Fruit fly (Drosophila melanogaster): ENCODE data around the gene tara.

tara gene

dm6 chr3R:16208106-16208780 is 17.2 kb upstream of the tara start (continued):
- TF ChIP-seq nom (GFP tag; optimal IDR thresholded peaks at IDR 0.05), result peak; percentile 98
- TF ChIP-seq Hey (tag; optimal IDR thresholded peaks at IDR 0.05), result no peak
- TF ChIP-seq CG1647 (GFP tag; optimal IDR thresholded peaks at IDR 0.05), result no peak
- peak; percentile 88 for TF ChIP-seq sqz (GFP tag; optimal IDR thresholded peaks at IDR 0.05)
- TF ChIP-seq Oli (tag; optimal IDR thresholded peaks at IDR 0.05), result no peak
- peak; percentile 11 for TF ChIP-seq Nf-YB (GFP tag; optimal IDR thresholded peaks at IDR 0.05)
- 0 out of 3 replicates have a peak, but pooled peaks have one; percentile 30 for TF ChIP-seq ken (GFP tag; IDR thresholded peaks at IDR 0.05)
- TF ChIP-seq bcd (GFP tag; optimal IDR thresholded peaks at IDR 0.05), result no peak
- TF ChIP-seq CG6813 (GFP tag; optimal IDR thresholded peaks at IDR 0.05), result peak; percentile 28
- no peak for TF ChIP-seq sens-2 (GFP tag; IDR thresholded peaks at IDR 0.05)
- 0 out of 3 replicates have a peak, but pooled peaks have one; percentile 8 for TF ChIP-seq Mrtf (GFP tag; IDR thresholded peaks at IDR 0.05)
- TF ChIP-seq CG12155 (GFP tag; optimal IDR thresholded peaks at IDR 0.05), result peak; percentile 3
- TF ChIP-seq scrt (GFP tag; optimal IDR thresholded peaks at IDR 0.05), result peak; percentile 32
- no peak for TF ChIP-seq CG6689 (GFP tag; IDR thresholded peaks at IDR 0.05)
- no peak for TF ChIP-seq CG15601 (tag; optimal IDR thresholded peaks at IDR 0.05)
- peak; percentile 98 for TF ChIP-seq kni (GFP tag; optimal IDR thresholded peaks at IDR 0.05)
- TF ChIP-seq corto (GFP tag; optimal IDR thresholded peaks at IDR 0.05), result peak; percentile 32
- TF ChIP-seq CG12744 (GFP tag; optimal IDR thresholded peaks at IDR 0.05), result no peak
- 0 out of 3 replicates have a peak, but pooled peaks have one; percentile 12 for TF ChIP-seq CG14860 (GFP tag; IDR thresholded peaks at IDR 0.05; ENCODE audit: partially characterized antibody)
- peak; percentile 59 for TF ChIP-seq Hmr (GFP tag; optimal IDR thresholded peaks at IDR 0.05)
- peak; percentile 35 for TF ChIP-seq D19A (tag; optimal IDR thresholded peaks at IDR 0.05)
- peak; percentile 49; the same call in 1 of the 3 replicates for TF ChIP-seq ase (GFP tag; IDR thresholded peaks at IDR 0.05)
- peak; percentile 51 for TF ChIP-seq CG34376 (GFP tag; optimal IDR thresholded peaks at IDR 0.05)
- TF ChIP-seq CG13296 (GFP tag; optimal IDR thresholded peaks at IDR 0.05), result peak; percentile 32
- TF ChIP-seq CoRest (tag; optimal IDR thresholded peaks at IDR 0.05), result peak; percentile 24
- TF ChIP-seq Meics (GFP tag; optimal IDR thresholded peaks at IDR 0.05), result peak; percentile 12
- TF ChIP-seq Poxn (GFP tag; IDR thresholded peaks at IDR 0.05), result 0 out of 2 replicates have a peak, but pooled peaks have one; percentile 11
- TF ChIP-seq CG14710 (tag; optimal IDR thresholded peaks at IDR 0.05), result no peak
- peak; percentile 92 for TF ChIP-seq chinmo (GFP tag; IDR thresholded peaks at IDR 0.05; ENCODE audit: partially characterized antibody)
- TF ChIP-seq abd-A (tag; optimal IDR thresholded peaks at IDR 0.05), result peak; percentile 97
- TF ChIP-seq Hr51 (GFP tag; optimal IDR thresholded peaks at IDR 0.05), result peak in 1 of 2 experiments; percentile 13
- peak; percentile 52 for TF ChIP-seq CG9932 (GFP tag; IDR thresholded peaks at IDR 0.05)
- no peak for TF ChIP-seq CG2202 (tag; optimal IDR thresholded peaks at IDR 0.05)
- TF ChIP-seq psq (GFP tag; optimal IDR thresholded peaks at IDR 0.05), result peak; percentile 72
- peak; percentile 4 for TF ChIP-seq trem (tag; optimal IDR thresholded peaks at IDR 0.05)
- no peak for TF ChIP-seq CG17612 (GFP tag; IDR thresholded peaks at IDR 0.05)
- TF ChIP-seq CrebB (tag; optimal IDR thresholded peaks at IDR 0.05), result peak; percentile 25
- TF ChIP-seq ttk (GFP tag; IDR thresholded peaks at IDR 0.05), result peak; percentile 39; the same call in 1 of the 2 replicates
- TF ChIP-seq Eip74EF (GFP tag; optimal IDR thresholded peaks at IDR 0.05), result peak in 1 of 2 experiments; percentile 68
- TF ChIP-seq kah (GFP tag; optimal IDR thresholded peaks at IDR 0.05), result peak; percentile 46
- TF ChIP-seq CG42726 (GFP tag; IDR thresholded peaks at IDR 0.05; ENCODE audit: partially characterized antibody), result no peak
- peak; percentile 54 for TF ChIP-seq pfk (GFP tag; optimal IDR thresholded peaks at IDR 0.05)
- peak; percentile 92 for TF ChIP-seq Deaf1 (tag; optimal IDR thresholded peaks at IDR 0.05)
- TF ChIP-seq CG8478 (optimal IDR thresholded peaks at IDR 0.05), result no peak
- peak; percentile 56; the same call in 1 of the 2 replicates for TF ChIP-seq sob (GFP tag; IDR thresholded peaks at IDR 0.05)
- peak in 1 of 2 experiments; percentile 95 for TF ChIP-seq Hr78 (GFP tag; optimal IDR thresholded peaks at IDR 0.05)
- no peak for TF ChIP-seq Mes4 (GFP tag; optimal IDR thresholded peaks at IDR 0.05)
